Worm (Caenorhabditis elegans) whole organism, late embryonic: ENCODE results near the gene snf-7.

Experiments used
- ceh-14 ChIP-seq: sonication (generic microtip); optimal IDR thresholded peaks from 2 replicates; lab custom pipeline; 2016; ENCODE audit warnings: missing genotype, missing genetic modification characterization, missing compliant biosample characterization
- ceh-30 ChIP-seq: fragments of 150-350 bp; optimal IDR thresholded peaks from 2 replicates; lab custom pipeline; 2014; ENCODE audit warnings: missing biosample characterization, missing genetic modification characterization
- elt-4 ChIP-seq: sonication (generic microtip); optimal IDR thresholded peaks from 2 replicates; lab custom pipeline; 2016; ENCODE audit warnings: missing genetic modification characterization, missing compliant biosample characterization
- fkh-10 ChIP-seq: fragments of 150-350 bp; optimal IDR thresholded peaks from 2 replicates; lab custom pipeline; 2014; ENCODE audit warnings: missing biosample characterization, missing genetic modification reagents, missing genetic modification characterization
- hlh-8 ChIP-seq: sonication (generic microtip); optimal IDR thresholded peaks from 2 replicates; lab custom pipeline; 2016; ENCODE audit warnings: missing genotype, missing genetic modification characterization, missing compliant biosample characterization
- unc-3 ChIP-seq, 2 experiments: fragments of 200-800 bp in 1 of 2; sonication (Bioruptor generic) in 1 of 2; sonication (generic microtip) in 1 of 2; conservative IDR thresholded peaks in 1 of 2; optimal IDR thresholded peaks in 1 of 2; 2 replicates each; pipeline versions ENCODE4 v1.3.6 to Lab custom; 2016 to 2022; ENCODE audit warnings: missing compliant biosample characterization in 2 of 2, missing genetic modification characterization in 2 of 2, missing genetic modification reagents in 1 of 2

ce11 chrIII:13020741-13021140, 15.5 kb downstream of the snf-7 start, which contains the start of gene cyp-13A11:
- no peak for TF ChIP-seq elt-4 (tag; lab: Kevin White, UChicago)
- TF ChIP-seq hlh-8 (tag; lab: Kevin White, UChicago): no peak
- TF ChIP-seq ceh-14 (tag; lab: Kevin White, UChicago): no peak
- no peak for TF ChIP-seq unc-3 (GFP tag; conservative IDR thresholded peaks at IDR 0.05; lab: Robert Waterston, UW)
- no peak for TF ChIP-seq unc-3 (tag; optimal IDR thresholded peaks at IDR 0.05; lab: Kevin White, UChicago)
- no peak for TF ChIP-seq ceh-30 (tag; lab: Kevin White, UChicago)
- no peak for TF ChIP-seq fkh-10 (GFP tag; lab: Kevin White, UChicago)
